Fruit fly (Drosophila melanogaster): Measurements from ENCODE around the gene CG31174.

DNA sequence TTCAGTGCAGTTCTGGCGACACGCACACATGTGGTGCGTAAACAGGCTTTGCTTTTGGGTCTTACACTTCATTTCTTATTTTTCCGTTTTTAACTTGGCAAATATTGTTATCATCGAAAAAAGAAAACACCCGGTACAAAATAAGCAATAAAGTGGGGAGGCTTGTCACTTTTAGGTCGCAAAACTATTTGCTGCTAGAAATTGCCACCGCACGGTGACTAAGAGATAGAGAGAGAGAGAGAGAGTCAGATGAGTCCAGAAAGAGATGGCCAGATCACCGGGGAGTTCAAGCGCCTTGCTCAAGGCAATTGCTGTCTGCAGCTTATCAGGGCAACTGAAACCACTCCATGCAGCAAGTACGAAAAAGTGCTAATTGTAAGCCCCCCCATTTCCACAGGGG lies 21.4 kb upstream of the CG31174 start:
- TF ChIP-seq CTCF (optimal IDR thresholded peaks at IDR 0.05) (no peak), CG8478 (optimal IDR thresholded peaks at IDR 0.05) (no peak)
